Fruit fly (Drosophila melanogaster): ENCODE data around the gene exex.

Gene exex

dm6 chr3L:7988828-7989673 is 41.1 kb downstream of the exex start (continued):
- TF ChIP-seq CG11294 (GFP tag; IDR thresholded peaks at IDR 0.05) (no peak), Ets21C (GFP tag; optimal IDR thresholded peaks at IDR 0.05) (no peak), Blimp-1 (GFP tag; optimal IDR thresholded peaks at IDR 0.05) (no peak), fd59A (GFP tag; optimal IDR thresholded peaks at IDR 0.05) (peak; percentile 20), CG31627 (GFP tag; optimal IDR thresholded peaks at IDR 0.05) (peak; percentile 15), Eip78C (GFP tag) (peak; percentile 92), Eip75B (GFP tag; optimal IDR thresholded peaks at IDR 0.05) (peak; percentile 61), CG4318 (GFP tag; optimal IDR thresholded peaks at IDR 0.05) (peak; percentile 22), dsx (GFP tag; optimal IDR thresholded peaks at IDR 0.05; ENCODE audit: poor library complexity, severe bottlenecking) (no peak), CG6854 (GFP tag; optimal IDR thresholded peaks at IDR 0.05) (peak; percentile 1), vri (GFP tag; optimal IDR thresholded peaks at IDR 0.05) (no peak), CG15336 (GFP tag; IDR thresholded peaks at IDR 0.05) (peak; percentile 59), dac (GFP tag; optimal IDR thresholded peaks at IDR 0.05) (no peak), CG1621 (tag; optimal IDR thresholded peaks at IDR 0.05) (no peak), CG8632 (GFP tag; optimal IDR thresholded peaks at IDR 0.05) (peak; percentile 26), CG11902 (GFP tag; optimal IDR thresholded peaks at IDR 0.05) (no peak), CG6808 (GFP tag; optimal IDR thresholded peaks at IDR 0.05) (peak; percentile 67), CG16779 (tag; optimal IDR thresholded peaks at IDR 0.05) (peak; percentile 7), esn (GFP tag; optimal IDR thresholded peaks at IDR 0.05) (peak; percentile 43), CG6792 (GFP tag; optimal IDR thresholded peaks at IDR 0.05) (peak; percentile 10), CG10631 (GFP tag; optimal IDR thresholded peaks at IDR 0.05) (peak; percentile 59), pdm3 (GFP tag; optimal IDR thresholded peaks at IDR 0.05) (peak; percentile 50), Ets96B (tag; optimal IDR thresholded peaks at IDR 0.05) (peak; percentile 65), Smox (GFP tag; optimal IDR thresholded peaks at IDR 0.05) (peak; percentile 19), Gug (GFP tag; IDR thresholded peaks at IDR 0.05) (peak; percentile 25; the same call in 1 of the 2 replicates), CG3032 (tag; optimal IDR thresholded peaks at IDR 0.05) (peak; percentile 82), achi (GFP tag; optimal IDR thresholded peaks at IDR 0.05) (peak; percentile 61), CG11762 (GFP tag; optimal IDR thresholded peaks at IDR 0.05; ENCODE audit: insufficient read depth) (peak; percentile 54), Sox102F (GFP tag; optimal IDR thresholded peaks at IDR 0.05) (peak; percentile 4), CG3919 (GFP tag; optimal IDR thresholded peaks at IDR 0.05) (peak; percentile 72), Hr38 (GFP tag; optimal IDR thresholded peaks at IDR 0.05) (no peak), CG10669 (GFP tag; optimal IDR thresholded peaks at IDR 0.05) (peak; percentile 44), CG6163 (GFP tag; IDR thresholded peaks at IDR 0.05) (no peak), ss (GFP tag; optimal IDR thresholded peaks at IDR 0.05) (peak; percentile 18 to 31), Lpt (GFP tag; optimal IDR thresholded peaks at IDR 0.05) (peak; percentile 51), Eip93F (GFP tag; optimal IDR thresholded peaks at IDR 0.05) (no peak), CG6276 (GFP tag; optimal IDR thresholded peaks at IDR 0.05) (peak; percentile 44), CG32006 (GFP tag; optimal IDR thresholded peaks at IDR 0.05) (peak; percentile 76)

- 0 out of 2 replicates have a peak, but pooled peaks have one; percentile 46 for TF ChIP-seq CG15336 (GFP tag; IDR thresholded peaks at IDR 0.05)
- TF ChIP-seq CG8119 (GFP tag; IDR thresholded peaks at IDR 0.05), result peak; percentile 70
- peak; percentile 44 for TF ChIP-seq Hr4 (GFP tag; optimal IDR thresholded peaks at IDR 0.05)
- peak; percentile 19 for TF ChIP-seq pdm3 (GFP tag; optimal IDR thresholded peaks at IDR 0.05)
- peak; percentile 59 for TF ChIP-seq Eip78C (GFP tag)
- no peak for TF ChIP-seq Blimp-1 (GFP tag; optimal IDR thresholded peaks at IDR 0.05)
- no peak for TF ChIP-seq dsx (GFP tag; optimal IDR thresholded peaks at IDR 0.05; ENCODE audit: poor library complexity, severe bottlenecking)
- no peak for TF ChIP-seq Smox (GFP tag; optimal IDR thresholded peaks at IDR 0.05)
- TF ChIP-seq CG32006 (GFP tag; optimal IDR thresholded peaks at IDR 0.05), result peak; percentile 58
- peak; percentile 7 for TF ChIP-seq CG6276 (GFP tag; optimal IDR thresholded peaks at IDR 0.05)
- TF ChIP-seq CG1621 (tag; optimal IDR thresholded peaks at IDR 0.05), result no peak
- TF ChIP-seq CG6163 (GFP tag; IDR thresholded peaks at IDR 0.05), result 0 out of 3 replicates have a peak, but pooled peaks have one; percentile 11
- TF ChIP-seq CG34406 (GFP tag; optimal IDR thresholded peaks at IDR 0.05), result no peak
- no peak for TF ChIP-seq Eip75B (GFP tag; optimal IDR thresholded peaks at IDR 0.05)
- TF ChIP-seq esn (GFP tag; optimal IDR thresholded peaks at IDR 0.05), result peak; percentile 4
- peak; percentile 6 for TF ChIP-seq CG3919 (GFP tag; optimal IDR thresholded peaks at IDR 0.05)
These were observed 42.3 kb downstream of the exex start for dm6 chr3L:7990256-7990655.
